Worm (Caenorhabditis elegans) whole organism, young adult: Measurements from ENCODE around the gene F14F7.7.
A peak's percentile ranks its signal among the peaks of the same experiment; 100 is the strongest.

Experiments used
- B0261.1 ChIP-seq: sonication (generic microtip); optimal IDR thresholded peaks from 2 replicates; lab custom pipeline; 2016; ENCODE audit warnings: mild to moderate bottlenecking, missing genetic modification characterization, moderate library complexity, missing compliant biosample characterization
- F23B12.7 ChIP-seq: sonication (generic microtip); optimal IDR thresholded peaks from 2 replicates; lab custom pipeline; 2017; ENCODE audit warnings: missing genetic modification characterization, mild to moderate bottlenecking, missing compliant biosample characterization, antibody characterized with exemption, moderate library complexity; ENCODE audit not compliant: insufficient read depth
- F39B2.1 ChIP-seq: fragments of 200-800 bp; sonication (Bioruptor generic); IDR thresholded peaks from 2 replicates; pipeline ENCODE4 v1.3.6; 2022; ENCODE audit warnings: missing genetic modification reagents, missing genetic modification characterization, missing compliant biosample characterization
- F52B5.7 ChIP-seq: sonication (generic microtip); optimal IDR thresholded peaks from 2 replicates; lab custom pipeline; 2016; ENCODE audit warnings: mild to moderate bottlenecking, missing genetic modification characterization, missing compliant biosample characterization
- F57A8.1 ChIP-seq: fragments of 200-800 bp; sonication (Bioruptor generic); optimal IDR thresholded peaks from 2 replicates; lab custom pipeline; 2018; ENCODE audit warnings: mild to moderate bottlenecking, missing genetic modification characterization, moderate library complexity, missing compliant biosample characterization
- K11D2.4 ChIP-seq: fragments of 200-800 bp; sonication (Bioruptor generic); IDR thresholded peaks from 2 replicates; pipeline ENCODE4 v1.3.6; 2022; ENCODE audit warnings: missing genetic modification reagents, missing genetic modification characterization, missing compliant biosample characterization
- K12H6.12 ChIP-seq: fragments of 200-800 bp; sonication (Bioruptor generic); optimal IDR thresholded peaks from 2 replicates; lab custom pipeline; 2018; ENCODE audit warnings: mild to moderate bottlenecking, missing genetic modification characterization, missing compliant biosample characterization
- T07F8.4 ChIP-seq: sonication (generic microtip); optimal IDR thresholded peaks from 2 replicates; lab custom pipeline; 2016; ENCODE audit warnings: mild to moderate bottlenecking, missing genetic modification characterization, moderate library complexity, missing compliant biosample characterization
- T26A5.8 ChIP-seq: sonication (generic microtip); optimal IDR thresholded peaks from 2 replicates; lab custom pipeline; 2016; ENCODE audit warnings: missing genetic modification characterization, missing compliant biosample characterization
- Y53G8AR.9 ChIP-seq: fragments of 200-800 bp; sonication (Bioruptor generic); conservative IDR thresholded peaks from 2 replicates; pipeline ENCODE4 v1.3.6; 2022; ENCODE audit warnings: missing genetic modification reagents, missing genetic modification characterization, missing compliant biosample characterization
- Y79H2A.3 ChIP-seq: fragments of 200-800 bp; sonication (Bioruptor generic); conservative IDR thresholded peaks from 2 replicates; pipeline ENCODE4 v1.3.6; 2022; ENCODE audit warnings: missing genetic modification reagents, missing genetic modification characterization, missing compliant biosample characterization
- ama-1 ChIP-seq, 3 experiments: fragments of 150-350 bp in 1 of 3; sonication (generic microtip) in 2 of 3; optimal IDR thresholded peaks; 2 replicates each; lab custom pipeline; 2014 to 2018; ENCODE audit warnings: missing biosample characterization in 2 of 3, missing genetic modification characterization in 2 of 3, missing genetic modification reagents in 2 of 3
- bed-1 ChIP-seq: fragments of 200-800 bp; sonication (Bioruptor generic); IDR thresholded peaks from 2 replicates; pipeline ENCODE4 v1.3.6; 2022; ENCODE audit warnings: missing genetic modification reagents, missing genetic modification characterization, missing compliant biosample characterization
- ccch-3 ChIP-seq: fragments of 200-800 bp; sonication (Bioruptor generic); optimal IDR thresholded peaks from 2 replicates; lab custom pipeline; 2018; ENCODE audit warnings: mild to moderate bottlenecking, missing genetic modification characterization, missing compliant biosample characterization
- cebp-2 ChIP-seq: fragments of 200-800 bp; sonication (Bioruptor generic); IDR thresholded peaks from 2 replicates; pipeline ENCODE4 v1.3.6; 2022; ENCODE audit warnings: missing genetic modification characterization, missing compliant biosample characterization
- ceh-40 ChIP-seq: fragments of 200-800 bp; sonication (Bioruptor generic); IDR thresholded peaks from 2 replicates; pipeline ENCODE4 v1.3.6; 2022; ENCODE audit warnings: missing genetic modification characterization, missing compliant biosample characterization
- dpff-1 ChIP-seq: sonication (generic microtip); optimal IDR thresholded peaks from 2 replicates; lab custom pipeline; 2017; ENCODE audit warnings: mild to moderate bottlenecking, missing genetic modification characterization, missing compliant biosample characterization
- dpl-1 ChIP-seq: fragments of 150-350 bp; optimal IDR thresholded peaks from 2 replicates; lab custom pipeline; 2014; ENCODE audit warnings: missing biosample characterization, missing genetic modification reagents, missing genetic modification characterization
- efl-1 ChIP-seq: fragments of 150-350 bp; optimal IDR thresholded peaks from 2 replicates; lab custom pipeline; 2014; ENCODE audit warnings: missing biosample characterization, missing genetic modification reagents, missing genetic modification characterization
- egl-44 ChIP-seq: fragments of 200-800 bp; sonication (Bioruptor generic); IDR thresholded peaks from 2 replicates; pipeline ENCODE4 v1.3.6; 2022; ENCODE audit warnings: missing genetic modification reagents, missing genetic modification characterization, missing compliant biosample characterization
- egrh-3 ChIP-seq: fragments of 200-800 bp; sonication (Bioruptor generic); IDR thresholded peaks from 2 replicates; pipeline ENCODE4 v1.3.6; 2022; ENCODE audit warnings: missing genetic modification reagents, missing genetic modification characterization, missing compliant biosample characterization
- ekl-4 ChIP-seq: fragments of 200-800 bp; sonication (Bioruptor generic); IDR thresholded peaks from 2 replicates; pipeline ENCODE4 v1.3.6; 2022; ENCODE audit warnings: missing genetic modification reagents, missing genetic modification characterization, missing compliant biosample characterization
- gei-17 ChIP-seq: fragments of 200-800 bp; sonication (Bioruptor generic); optimal IDR thresholded peaks from 2 replicates; lab custom pipeline; 2018; ENCODE audit warnings: mild to moderate bottlenecking, missing genetic modification characterization, missing compliant biosample characterization
- him-1 ChIP-seq: sonication (generic microtip); optimal IDR thresholded peaks from 2 replicates; lab custom pipeline; 2016; ENCODE audit warnings: missing genotype, missing genetic modification reagents, missing genetic modification characterization, missing compliant biosample characterization
- hrde-1 ChIP-seq: sonication (generic microtip); optimal IDR thresholded peaks from 2 replicates; lab custom pipeline; 2016; ENCODE audit warnings: missing genetic modification characterization, mild to moderate bottlenecking, missing compliant biosample characterization, moderate library complexity, missing genotype, missing genetic modification reagents, borderline replicate concordance
- lag-1 ChIP-seq: fragments of 200-800 bp; sonication (Bioruptor generic); IDR thresholded peaks from 2 replicates; pipeline ENCODE4 v1.3.6; 2022; ENCODE audit warnings: missing genetic modification reagents, missing genetic modification characterization, missing compliant biosample characterization
- let-526 ChIP-seq: fragments of 200-800 bp; sonication (Bioruptor generic); IDR thresholded peaks from 2 replicates; pipeline ENCODE4 v1.3.6; 2022; ENCODE audit warnings: missing genetic modification reagents, missing genetic modification characterization, missing compliant biosample characterization
- lin-26 ChIP-seq: fragments of 200-800 bp; sonication (Bioruptor generic); IDR thresholded peaks from 2 replicates; pipeline ENCODE4 v1.3.6; 2022; ENCODE audit warnings: missing genetic modification reagents, missing genetic modification characterization, missing compliant biosample characterization
- lin-35 ChIP-seq, 3 experiments: fragments of 150-350 bp in 2 of 3; sonication (generic microtip) in 1 of 3; optimal IDR thresholded peaks; 2 replicates each; lab custom pipeline; 2014 to 2018; ENCODE audit warnings: missing biosample characterization in 3 of 3, missing genetic modification characterization in 3 of 3, missing genetic modification reagents in 3 of 3
- lin-40 ChIP-seq: sonication (generic microtip); optimal IDR thresholded peaks from 2 replicates; lab custom pipeline; 2016; ENCODE audit warnings: missing genetic modification characterization, mild to moderate bottlenecking, missing compliant biosample characterization, missing genotype, missing genetic modification reagents
- lir-1 ChIP-seq: fragments of 200-800 bp; sonication (Bioruptor generic); conservative IDR thresholded peaks from 2 replicates; pipeline ENCODE4 v1.3.6; 2022; ENCODE audit warnings: missing genetic modification reagents, missing genetic modification characterization, missing compliant biosample characterization
- lsy-27 ChIP-seq: sonication (generic microtip); optimal IDR thresholded peaks from 2 replicates; lab custom pipeline; 2017; ENCODE audit warnings: missing genetic modification characterization, mild to moderate bottlenecking, missing compliant biosample characterization, antibody characterized with exemption, missing genotype, borderline replicate concordance; ENCODE audit not compliant: insufficient read depth
- madf-3 ChIP-seq: fragments of 200-800 bp; sonication (Bioruptor generic); IDR thresholded peaks from 2 replicates; pipeline ENCODE4 v1.3.6; 2022; ENCODE audit warnings: missing genetic modification reagents, missing genetic modification characterization, missing compliant biosample characterization
- mel-28 ChIP-seq: sonication (generic microtip); optimal IDR thresholded peaks from 2 replicates; lab custom pipeline; 2016; ENCODE audit warnings: borderline replicate concordance, mild to moderate bottlenecking, missing genetic modification characterization, missing compliant biosample characterization
- nfya-2 ChIP-seq: fragments of 200-800 bp; sonication (Bioruptor generic); IDR thresholded peaks from 2 replicates; pipeline ENCODE4 v1.3.6; 2022; ENCODE audit warnings: missing genetic modification reagents, missing genetic modification characterization, missing compliant biosample characterization
- nfyb-1 ChIP-seq: fragments of 200-800 bp; sonication (Bioruptor generic); IDR thresholded peaks from 2 replicates; pipeline ENCODE4 v1.3.6; 2022; ENCODE audit warnings: missing genetic modification reagents, missing genetic modification characterization, missing compliant biosample characterization
- nhr-27 ChIP-seq: fragments of 200-800 bp; sonication (Bioruptor generic); optimal IDR thresholded peaks from 2 replicates; lab custom pipeline; 2018; ENCODE audit warnings: mild to moderate bottlenecking, missing genetic modification characterization, moderate library complexity, missing compliant biosample characterization
- nhr-90 ChIP-seq: sonication (generic microtip); optimal IDR thresholded peaks from 2 replicates; lab custom pipeline; 2016; ENCODE audit warnings: missing genotype, mild to moderate bottlenecking, missing genetic modification characterization, missing compliant biosample characterization
- rcor-1 ChIP-seq: fragments of 200-800 bp; sonication (Bioruptor generic); IDR thresholded peaks from 2 replicates; pipeline ENCODE4 v1.3.6; 2022; ENCODE audit warnings: missing genetic modification reagents, missing genetic modification characterization, missing compliant biosample characterization
- snpc-3.4 ChIP-seq: sonication (generic microtip); optimal IDR thresholded peaks from 2 replicates; lab custom pipeline; 2017; ENCODE audit warnings: missing genetic modification characterization, mild to moderate bottlenecking, missing compliant biosample characterization, antibody characterized with exemption, moderate library complexity, missing genotype, missing genetic modification reagents
- unc-62 ChIP-seq: fragments of 150-350 bp; optimal IDR thresholded peaks from 2 replicates; lab custom pipeline; 2014; ENCODE audit warnings: missing biosample characterization, missing genetic modification reagents, missing genetic modification characterization
- zfh-2 ChIP-seq: fragments of 200-800 bp; sonication (Bioruptor generic); conservative IDR thresholded peaks from 2 replicates; pipeline ENCODE4 v1.3.6; 2022; ENCODE audit warnings: missing genetic modification reagents, missing genetic modification characterization, missing compliant biosample characterization
- zim-3 ChIP-seq: sonication (generic microtip); optimal IDR thresholded peaks from 2 replicates; lab custom pipeline; 2017; ENCODE audit warnings: mild to moderate bottlenecking, missing genetic modification characterization, moderate library complexity, missing compliant biosample characterization
- ztf-18 ChIP-seq: sonication (generic microtip); optimal IDR thresholded peaks from 2 replicates; lab custom pipeline; 2016; ENCODE audit warnings: missing genotype, mild to moderate bottlenecking, missing genetic modification characterization, missing compliant biosample characterization
- ztf-22 ChIP-seq: fragments of 200-800 bp; sonication (Bioruptor generic); optimal IDR thresholded peaks from 2 replicates; lab custom pipeline; 2018; ENCODE audit warnings: mild to moderate bottlenecking, missing genetic modification characterization, moderate library complexity, missing compliant biosample characterization
- ztf-28 ChIP-seq: fragments of 200-800 bp; sonication (Bioruptor generic); IDR thresholded peaks from 2 replicates; pipeline ENCODE4 v1.3.6; 2022; ENCODE audit warnings: missing genetic modification reagents, missing genetic modification characterization, missing compliant biosample characterization

The F14F7.7 gene

ce11 chrIII:13067884-13068767, 37.4 kb downstream of the F14F7.7 start (continued):
- TF ChIP-seq K11D2.4 (GFP tag; lab: Robert Waterston, UW), result no peak
- peak; percentile 3 for TF ChIP-seq ztf-22 (GFP tag; lab: Kevin White, UChicago)
- TF ChIP-seq ztf-28 (GFP tag; lab: Robert Waterston, UW), result no peak
- TF ChIP-seq gei-17, result peak; percentile 27
- TF ChIP-seq nfyb-1 (GFP tag; lab: Robert Waterston, UW), result peak; percentile 83; the same call in 1 of the 2 replicates
- peak; percentile 53 for TF ChIP-seq ekl-4 (GFP tag; lab: Robert Waterston, UW)
- TF ChIP-seq F52B5.7, result no peak
- TF ChIP-seq lin-35 (GFP tag; optimal IDR thresholded peaks at IDR 0.05; lab: Kevin White, UChicago), result peak in 1 of 3 experiments; percentile 61
- no peak for TF ChIP-seq cebp-2
- TF ChIP-seq egrh-3 (GFP tag; lab: Robert Waterston, UW), result peak; percentile 55
- no peak for TF ChIP-seq let-526
- peak; percentile 24 for TF ChIP-seq ztf-18 (tag; lab: Kevin White, UChicago)
- no peak for TF ChIP-seq F39B2.1 (GFP tag; lab: Robert Waterston, UW)
- no peak for TF ChIP-seq Y53G8AR.9 (GFP tag; lab: Robert Waterston, UW)
- TF ChIP-seq T26A5.8 (tag; lab: Kevin White, UChicago), result no peak
- TF ChIP-seq snpc-3.4 (tag; lab: Kevin White, UChicago), result no peak
- TF ChIP-seq dpl-1 (GFP tag; lab: Kevin White, UChicago), result no peak
- 0 out of 2 replicates have a peak, but pooled peaks have one; percentile 37 for TF ChIP-seq madf-3 (GFP tag; lab: Robert Waterston, UW)
- TF ChIP-seq zfh-2 (GFP tag; lab: Robert Waterston, UW), result peak; percentile 95
- TF ChIP-seq him-1 (tag; lab: Kevin White, UChicago), result no peak
- TF ChIP-seq rcor-1 (GFP tag; lab: Robert Waterston, UW), result no peak
- no peak for TF ChIP-seq ceh-40 (GFP tag; lab: Robert Waterston, UW)
- TF ChIP-seq lir-1 (GFP tag; lab: Robert Waterston, UW), result peak; percentile 99
- TF ChIP-seq F57A8.1 (GFP tag; lab: Kevin White, UChicago), result no peak
- TF ChIP-seq T07F8.4 (tag; lab: Kevin White, UChicago), result peak; percentile 28
- no peak for TF ChIP-seq hrde-1 (tag; lab: Kevin White, UChicago)
- no peak for TF ChIP-seq mel-28 (tag; lab: Kevin White, UChicago)
- no peak for TF ChIP-seq ama-1 (optimal IDR thresholded peaks at IDR 0.05; lab: Kevin White, UChicago)
- TF ChIP-seq ama-1 (GFP tag; optimal IDR thresholded peaks at IDR 0.05; lab: Kevin White, UChicago), result peak in 1 of 2 experiments; percentile 43
- TF ChIP-seq lag-1 (GFP tag; lab: Robert Waterston, UW), result no peak
- TF ChIP-seq lsy-27 (tag; lab: Kevin White, UChicago), result no peak
- TF ChIP-seq lin-40, result peak; percentile 86
- no peak for TF ChIP-seq B0261.1 (tag; lab: Kevin White, UChicago)
- no peak for TF ChIP-seq unc-62 (GFP tag; lab: Kevin White, UChicago)
- peak; percentile 95 for TF ChIP-seq K12H6.12
- TF ChIP-seq nhr-90 (tag; lab: Kevin White, UChicago), result peak; percentile 32
- peak; percentile 59 for TF ChIP-seq nhr-27 (tag; lab: Kevin White, UChicago)
- no peak for TF ChIP-seq zim-3 (tag; lab: Kevin White, UChicago)
- TF ChIP-seq ccch-3, result no peak
- peak; percentile 36 for TF ChIP-seq F23B12.7 (tag; lab: Kevin White, UChicago)
- TF ChIP-seq nfya-2 (GFP tag; lab: Robert Waterston, UW), result no peak
- TF ChIP-seq egl-44 (GFP tag; lab: Robert Waterston, UW), result no peak
- TF ChIP-seq lin-26 (GFP tag; lab: Robert Waterston, UW), result peak; percentile 55; the same call in 1 of the 2 replicates
- TF ChIP-seq Y79H2A.3 (GFP tag; lab: Robert Waterston, UW), result no peak
- TF ChIP-seq dpff-1 (tag; lab: Kevin White, UChicago), result no peak
- TF ChIP-seq bed-1 (GFP tag; lab: Robert Waterston, UW), result no peak
- TF ChIP-seq efl-1, result no peak
